Worm (Caenorhabditis elegans): ENCODE results near the gene W08G11.3.
A peak's percentile ranks its signal among the peaks of the same experiment; 100 is the strongest.

W08G11.3 gene

DNA sequence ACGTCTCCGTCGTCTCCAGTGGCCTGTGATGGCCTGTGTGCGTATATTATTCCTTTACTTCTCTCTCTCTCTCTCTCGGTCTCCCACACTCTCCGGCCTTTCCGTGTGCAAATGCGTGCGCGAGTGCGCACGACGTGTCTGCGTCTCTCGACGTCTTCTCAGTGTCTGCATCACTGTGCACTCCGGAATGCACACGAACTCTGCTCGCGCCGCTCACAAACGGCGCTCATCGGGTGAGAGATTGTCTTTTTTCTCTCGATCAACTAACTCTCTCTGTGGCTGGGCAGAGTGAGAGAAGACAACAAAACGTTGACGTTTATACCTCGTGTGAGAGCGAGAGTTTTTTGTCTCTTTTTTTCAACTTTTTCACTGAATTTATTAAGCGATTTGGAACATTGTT, 11.5 kb upstream of the W08G11.3 start (continued):
- TF ChIP-seq lin-39 (tag; optimal IDR thresholded peaks at IDR 0.05), result no peak
- TF ChIP-seq dmd-8 (GFP tag; IDR thresholded peaks at IDR 0.05), result 0 out of 2 replicates have a peak, but pooled peaks have one; percentile 54
- TF ChIP-seq nhr-28 (tag; optimal IDR thresholded peaks at IDR 0.05), result peak; percentile 84
- no peak for TF ChIP-seq egl-27 (tag; optimal IDR thresholded peaks at IDR 0.05)
- TF ChIP-seq dmd-6 (GFP tag; IDR thresholded peaks at IDR 0.05), result peak; percentile 96
- TF ChIP-seq ZK546.5 (tag; optimal IDR thresholded peaks at IDR 0.05), result no peak
- peak; percentile 92 for TF ChIP-seq tra-1 (GFP tag; IDR thresholded peaks at IDR 0.05)
- TF ChIP-seq egl-43 (GFP tag; IDR thresholded peaks at IDR 0.05), result peak; percentile 88
- TF ChIP-seq lin-38 (GFP tag; IDR thresholded peaks at IDR 0.05), result peak; percentile 65
- peak; percentile 85 to 96 for TF ChIP-seq mdl-1 (tag; optimal IDR thresholded peaks at IDR 0.05)
- TF ChIP-seq lin-13 (GFP tag; optimal IDR thresholded peaks at IDR 0.05), result peak; percentile 6
- no peak for TF ChIP-seq ceh-28 (tag; optimal IDR thresholded peaks at IDR 0.05)
- TF ChIP-seq nhr-48 (tag; optimal IDR thresholded peaks at IDR 0.05), result peak; percentile 92
- peak; percentile 96 for TF ChIP-seq dve-1 (tag; optimal IDR thresholded peaks at IDR 0.05; ENCODE audit: insufficient read depth)
- no peak for TF ChIP-seq ZK337.2 (GFP tag; IDR thresholded peaks at IDR 0.05)
- no peak for TF ChIP-seq mdt-29 (GFP tag; IDR thresholded peaks at IDR 0.05)
- no peak for TF ChIP-seq D1046.2 (GFP tag; IDR thresholded peaks at IDR 0.05)
- TF ChIP-seq ceh-32 (tag; optimal IDR thresholded peaks at IDR 0.05; ENCODE audit: poor library complexity), result no peak
- no peak for TF ChIP-seq lin-15B (tag; optimal IDR thresholded peaks at IDR 0.05)
- peak; percentile 81 for TF ChIP-seq duxl-1 (tag; optimal IDR thresholded peaks at IDR 0.05; ENCODE audit: poor library complexity)
- TF ChIP-seq hlh-11 (tag; optimal IDR thresholded peaks at IDR 0.05), result peak; percentile 97
- peak; percentile 84 for TF ChIP-seq nhr-10 (tag; optimal IDR thresholded peaks at IDR 0.05)
- peak; percentile 50 for TF ChIP-seq nhr-25 (tag; optimal IDR thresholded peaks at IDR 0.05; ENCODE audit: borderline replicate concordance, insufficient read depth)
- peak; percentile 94 for TF ChIP-seq hlh-30 (tag; optimal IDR thresholded peaks at IDR 0.05; ENCODE audit: insufficient read depth)
- peak; percentile 78 for TF ChIP-seq mes-2 (tag; optimal IDR thresholded peaks at IDR 0.05; ENCODE audit: poor library complexity, severe bottlenecking)
- TF ChIP-seq pha-4 (GFP tag; IDR thresholded peaks at IDR 0.05), result peak; percentile 80
- TF ChIP-seq pha-4 (tag; optimal IDR thresholded peaks at IDR 0.05), result no peak
- TF ChIP-seq fkh-10 (GFP tag; optimal IDR thresholded peaks at IDR 0.05), result peak; percentile 58
- TF ChIP-seq madf-9 (GFP tag; conservative IDR thresholded peaks at IDR 0.05), result peak; percentile 73
- peak; percentile 36; the same call in 1 of the 2 replicates for TF ChIP-seq Y75B8A.6 (GFP tag; IDR thresholded peaks at IDR 0.05)
- no peak for TF ChIP-seq nhr-76 (tag; optimal IDR thresholded peaks at IDR 0.05)
- peak; percentile 64 to 85 for TF ChIP-seq lsy-2 (tag; optimal IDR thresholded peaks at IDR 0.05)
- TF ChIP-seq Y48G9A.11 (GFP tag; IDR thresholded peaks at IDR 0.05), result no peak
- no peak for TF ChIP-seq snpc-1.2 (GFP tag; IDR thresholded peaks at IDR 0.05)
- TF ChIP-seq rbr-2 (tag; optimal IDR thresholded peaks at IDR 0.05), result peak; percentile 90
- no peak for TF ChIP-seq tag-97 (GFP tag; IDR thresholded peaks at IDR 0.05)
- TF ChIP-seq lim-7 (GFP tag; IDR thresholded peaks at IDR 0.05), result no peak
- TF ChIP-seq saeg-2 (GFP tag; IDR thresholded peaks at IDR 0.05), result peak; percentile 83; the same call in 1 of the 2 replicates
- no peak for TF ChIP-seq ceh-82 (tag; optimal IDR thresholded peaks at IDR 0.05)
- TF ChIP-seq spr-3 (GFP tag; optimal IDR thresholded peaks at IDR 0.05), result peak; percentile 31
- TF ChIP-seq mxl-2 (GFP tag; conservative IDR thresholded peaks at IDR 0.05), result peak; percentile 45; the same call in 1 of the 2 replicates
- TF ChIP-seq F44E2.7 (GFP tag; IDR thresholded peaks at IDR 0.05), result no peak
- TF ChIP-seq zfp-2 (tag; optimal IDR thresholded peaks at IDR 0.05), result peak; percentile 8
- peak; percentile 47 for TF ChIP-seq sdz-12 (GFP tag; optimal IDR thresholded peaks at IDR 0.05)
- TF ChIP-seq lin-1 (GFP tag; IDR thresholded peaks at IDR 0.05), result peak; percentile 90
- TF ChIP-seq nhr-42 (GFP tag; IDR thresholded peaks at IDR 0.05), result peak; percentile 57; the same call in 1 of the 2 replicates
- TF ChIP-seq aly-2 (tag; optimal IDR thresholded peaks at IDR 0.05), result no peak
- TF ChIP-seq snpc-4 (tag; optimal IDR thresholded peaks at IDR 0.05), result no peak
- TF ChIP-seq unc-130 (GFP tag; optimal IDR thresholded peaks at IDR 0.05), result peak; percentile 32
- TF ChIP-seq dmd-9 (GFP tag; IDR thresholded peaks at IDR 0.05), result peak; percentile 74
- peak; percentile 14 for TF ChIP-seq F10B5.3 (tag; optimal IDR thresholded peaks at IDR 0.05)

All from whole organism, L4 larva.